Worm (Caenorhabditis elegans) whole organism, L1 larva: ENCODE results near the gene ethe-1.

Experiments
- F16B12.6 ChIP-seq: fragments of 150-350 bp; optimal IDR thresholded peaks from 2 replicates; lab custom pipeline; 2014; ENCODE audit warnings: missing biosample characterization, missing genetic modification characterization
- aly-2 ChIP-seq: fragments of 150-350 bp; optimal IDR thresholded peaks from 2 replicates; lab custom pipeline; 2014; ENCODE audit warnings: missing biosample characterization, missing genetic modification characterization
- ceh-82 ChIP-seq, 3 experiments: fragments of 150-350 bp in 1 of 3; sonication (generic microtip) in 2 of 3; optimal IDR thresholded peaks; 2 replicates each; lab custom pipeline; 2014 to 2017; ENCODE audit warnings: missing biosample characterization in 3 of 3, missing genetic modification characterization in 3 of 3
- elt-2 ChIP-seq: sonication (generic microtip); optimal IDR thresholded peaks from 2 replicates; lab custom pipeline; 2016; ENCODE audit warnings: missing genetic modification characterization, mild to moderate bottlenecking, inconsistent platforms, missing compliant biosample characterization, missing genetic modification reagents
- fkh-10 ChIP-seq: sonication (generic microtip); optimal IDR thresholded peaks from 2 replicates; lab custom pipeline; 2017; ENCODE audit warnings: missing biosample characterization, missing genetic modification reagents, missing genetic modification characterization
- nhr-12 ChIP-seq: sonication (generic microtip); optimal IDR thresholded peaks from 2 replicates; lab custom pipeline; 2017; ENCODE audit warnings: missing biosample characterization, missing genetic modification characterization
- nhr-237 ChIP-seq: fragments of 150-350 bp; optimal IDR thresholded peaks from 2 replicates; lab custom pipeline; 2014; ENCODE audit warnings: missing biosample characterization, missing genetic modification characterization
- unc-62 ChIP-seq: fragments of 150-350 bp; optimal IDR thresholded peaks from 2 replicates; lab custom pipeline; 2014; ENCODE audit warnings: missing biosample characterization, missing genetic modification reagents, missing genetic modification characterization
- vab-15 ChIP-seq: sonication (generic microtip); optimal IDR thresholded peaks from 2 replicates; lab custom pipeline; 2017; ENCODE audit warnings: missing genotype, mild to moderate bottlenecking, missing genetic modification characterization, missing compliant biosample characterization

DNA sequence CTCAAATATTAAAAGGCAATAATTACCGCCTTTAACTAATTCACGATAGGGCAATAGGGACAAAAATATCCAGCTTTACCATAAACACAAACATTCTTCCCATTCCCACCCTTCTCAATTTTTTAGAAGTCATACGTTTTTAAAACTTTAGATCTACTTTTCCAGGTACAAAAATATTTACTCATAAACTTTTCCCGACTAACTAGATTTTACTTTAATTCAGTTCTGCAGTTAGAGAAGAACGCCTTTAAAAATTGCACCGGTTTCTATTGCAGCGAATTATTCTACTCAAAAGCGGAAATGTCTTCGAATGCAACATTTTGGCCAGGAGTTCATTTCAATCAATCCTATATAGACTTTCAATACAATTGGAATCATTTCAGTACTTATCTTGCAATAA is 12.3 kb downstream of the ethe-1 start, which contains the start of gene sru-3:
- no peak for TF ChIP-seq ceh-82 (tag; optimal IDR thresholded peaks at IDR 0.05; lab: Kevin White, UChicago)
- TF ChIP-seq nhr-237 = no peak
- TF ChIP-seq F16B12.6 (tag; lab: Kevin White, UChicago) = no peak
- no peak for TF ChIP-seq fkh-10 (GFP tag; lab: Kevin White, UChicago)
- no peak for TF ChIP-seq vab-15
- no peak for TF ChIP-seq nhr-12 (tag; lab: Kevin White, UChicago)
- no peak for TF ChIP-seq unc-62 (GFP tag; lab: Kevin White, UChicago)
- no peak for TF ChIP-seq aly-2
- TF ChIP-seq elt-2 (tag; lab: Kevin White, UChicago) = no peak
